Fruit fly (Drosophila melanogaster) whole organism, embryonic: Measurements from ENCODE around the gene Sbp2.
A peak's percentile ranks its signal among the peaks of the same experiment; 100 is the strongest.

Experiments used
- Atf6 ChIP-seq: fragments of 200-800 bp; sonication (Bioruptor generic); IDR thresholded peaks from 2 replicates; pipeline ENCODE4 v1.3.6; 2022; ENCODE audit warnings: missing biosample characterization, missing genetic modification characterization
- CG10209 ChIP-seq: fragments of 200-800 bp; sonication (Bioruptor generic); optimal IDR thresholded peaks from 3 replicates; lab custom pipeline; 2017; ENCODE audit warnings: missing biosample characterization, mild to moderate bottlenecking, missing genetic modification characterization, missing genetic modification reagents
- CG11504 ChIP-seq: fragments of 200-800 bp; sonication (Bioruptor generic); optimal IDR thresholded peaks from 3 replicates; lab custom pipeline; 2019; ENCODE audit warnings: missing biosample characterization, mild to moderate bottlenecking, missing genetic modification characterization, moderate library complexity
- CG12155 ChIP-seq: fragments of 200-800 bp; sonication (Bioruptor generic); optimal IDR thresholded peaks from 3 replicates; lab custom pipeline; 2016; ENCODE audit warnings: missing biosample characterization, missing genetic modification characterization
- CG12391 ChIP-seq: fragments of 200-800 bp; sonication (Bioruptor generic); optimal IDR thresholded peaks from 3 replicates; lab custom pipeline; 2018; ENCODE audit warnings: missing biosample characterization, mild to moderate bottlenecking, missing genetic modification characterization, moderate library complexity
- CG15269 ChIP-seq: fragments of 200-800 bp; sonication (Bioruptor generic); optimal IDR thresholded peaks from 2 replicates; lab custom pipeline; 2018; ENCODE audit warnings: missing biosample characterization, mild to moderate bottlenecking, missing genetic modification characterization, moderate library complexity
- CG16863 ChIP-seq: fragments of 200-800 bp; sonication (Bioruptor generic); optimal IDR thresholded peaks from 3 replicates; lab custom pipeline; 2016; ENCODE audit warnings: missing biosample characterization, missing genetic modification characterization
- CG17186 ChIP-seq: fragments of 200-800 bp; sonication (Bioruptor generic); optimal IDR thresholded peaks from 3 replicates; lab custom pipeline; 2017; ENCODE audit warnings: missing biosample characterization, missing genetic modification reagents, missing genetic modification characterization
- CG17361 ChIP-seq: fragments of 200-800 bp; sonication (Bioruptor generic); IDR thresholded peaks from 3 replicates; pipeline ENCODE4 v1.3.6; 2022; ENCODE audit warnings: missing biosample characterization, missing genetic modification characterization
- CG17612 ChIP-seq: fragments of 200-800 bp; sonication (Bioruptor generic); IDR thresholded peaks from 2 replicates; pipeline ENCODE4 v1.3.6; 2022; ENCODE audit warnings: missing biosample characterization, missing genetic modification characterization
- CG18619 ChIP-seq: fragments of 200-800 bp; sonication (Bioruptor generic); optimal IDR thresholded peaks from 3 replicates; lab custom pipeline; 2017; ENCODE audit warnings: missing biosample characterization, mild to moderate bottlenecking, missing genetic modification characterization
- CG2712 ChIP-seq: fragments of 200-800 bp; optimal IDR thresholded peaks from 3 replicates; lab custom pipeline; 2019; ENCODE audit warnings: missing biosample characterization, mild to moderate bottlenecking, missing genetic modification characterization, moderate library complexity
- CG30020 ChIP-seq: fragments of 200-800 bp; optimal IDR thresholded peaks from 2 replicates; lab custom pipeline; 2019; ENCODE audit warnings: missing biosample characterization, mild to moderate bottlenecking, missing genetic modification characterization, moderate library complexity
- CG31224 ChIP-seq: fragments of 200-800 bp; sonication (Bioruptor generic); IDR thresholded peaks from 2 replicates; pipeline ENCODE4 v1.3.6; 2022; ENCODE audit warnings: missing biosample characterization, missing genetic modification characterization
- CG31441 ChIP-seq: fragments of 200-800 bp; sonication (Bioruptor generic); IDR thresholded peaks from 2 replicates; pipeline ENCODE4 v1.3.6; 2022; ENCODE audit warnings: missing biosample characterization, missing genetic modification characterization
- CG3281 ChIP-seq: fragments of 200-800 bp; sonication (Bioruptor generic); optimal IDR thresholded peaks from 3 replicates; lab custom pipeline; 2017; ENCODE audit warnings: missing biosample characterization, mild to moderate bottlenecking, missing genetic modification characterization
- CG6683 ChIP-seq: fragments of 200-800 bp; sonication (Bioruptor generic); optimal IDR thresholded peaks from 2 replicates; lab custom pipeline; 2017; ENCODE audit warnings: missing biosample characterization, mild to moderate bottlenecking, missing genetic modification characterization, missing genetic modification reagents
- CG7357 ChIP-seq: fragments of 200-800 bp; sonication (Bioruptor generic); IDR thresholded peaks from 3 replicates; pipeline ENCODE4 v1.3.6; 2022; ENCODE audit warnings: missing biosample characterization, missing genetic modification characterization
- CG8388 ChIP-seq: fragments of 200-800 bp; sonication (Bioruptor generic); optimal IDR thresholded peaks from 2 replicates; lab custom pipeline; 2019; ENCODE audit warnings: missing biosample characterization, mild to moderate bottlenecking, missing genetic modification characterization, moderate library complexity
- CG9817 ChIP-seq: fragments of 200-800 bp; sonication (Bioruptor generic); optimal IDR thresholded peaks from 2 replicates; lab custom pipeline; 2018; ENCODE audit warnings: missing biosample characterization, mild to moderate bottlenecking, missing genetic modification characterization, moderate library complexity
- CG9932 ChIP-seq: fragments of 200-800 bp; sonication (Bioruptor generic); IDR thresholded peaks from 2 replicates; pipeline ENCODE4 v1.3.6; 2022; ENCODE audit warnings: missing biosample characterization, missing genetic modification characterization
- CHES-1-like ChIP-seq: fragments of 200-800 bp; sonication (Bioruptor generic); optimal IDR thresholded peaks from 2 replicates; lab custom pipeline; 2016; ENCODE audit warnings: missing biosample characterization, missing genetic modification characterization
- Hmr ChIP-seq: fragments of 200-800 bp; sonication (Bioruptor generic); optimal IDR thresholded peaks from 3 replicates; lab custom pipeline; 2017; ENCODE audit warnings: mild to moderate bottlenecking, missing biosample characterization, missing genetic modification reagents, missing genetic modification characterization
- Hr3 ChIP-seq: fragments of 200-800 bp; sonication (Bioruptor generic); optimal IDR thresholded peaks from 3 replicates; lab custom pipeline; 2016; ENCODE audit warnings: missing biosample characterization, missing genetic modification characterization
- Hr51 ChIP-seq, 2 experiments: fragments of 200-800 bp; sonication (Bioruptor generic); optimal IDR thresholded peaks; 2 replicates in 1 of 2; 3 replicates in 1 of 2; lab custom pipeline; 2016 to 2018; ENCODE audit warnings: missing biosample characterization in 2 of 2, missing genetic modification characterization in 2 of 2, mild to moderate bottlenecking in 1 of 2, moderate library complexity in 1 of 2
- MESR4 ChIP-seq: fragments of 200-800 bp; sonication (Bioruptor generic); optimal IDR thresholded peaks from 2 replicates; lab custom pipeline; 2018; ENCODE audit warnings: missing biosample characterization, mild to moderate bottlenecking, missing genetic modification characterization, moderate library complexity
- Oli ChIP-seq: fragments of 200-800 bp; sonication (Bioruptor generic); optimal IDR thresholded peaks from 2 replicates; lab custom pipeline; 2018; ENCODE audit warnings: missing biosample characterization, mild to moderate bottlenecking, missing genetic modification characterization, moderate library complexity
- PHDP ChIP-seq: fragments of 200-800 bp; sonication (Bioruptor generic); optimal IDR thresholded peaks from 3 replicates; lab custom pipeline; 2018; ENCODE audit warnings: missing biosample characterization, mild to moderate bottlenecking, missing genetic modification characterization, moderate library complexity
- Scr ChIP-seq: fragments of 200-800 bp; sonication (Bioruptor generic); IDR thresholded peaks from 2 replicates; pipeline ENCODE4 v1.3.6; 2022; ENCODE audit warnings: missing biosample characterization, missing genetic modification characterization; ENCODE audit not compliant: partially characterized antibody
- Sox102F ChIP-seq: fragments of 200-800 bp; sonication (Bioruptor generic); optimal IDR thresholded peaks from 2 replicates; lab custom pipeline; 2018; ENCODE audit warnings: missing biosample characterization, mild to moderate bottlenecking, missing genetic modification characterization, moderate library complexity
- Taf1 ChIP-seq: fragments of 200-800 bp; sonication (Bioruptor generic); IDR thresholded peaks from 2 replicates; pipeline ENCODE4 v1.3.6; 2022; ENCODE audit warnings: missing biosample characterization, missing genetic modification characterization
- Xbp1 ChIP-seq: fragments of 200-800 bp; sonication (Bioruptor generic); optimal IDR thresholded peaks from 3 replicates; lab custom pipeline; 2016; ENCODE audit warnings: missing biosample characterization, mild to moderate bottlenecking, missing genetic modification characterization
- YL-1 ChIP-seq: fragments of 200-800 bp; sonication (Bioruptor generic); optimal IDR thresholded peaks from 3 replicates; lab custom pipeline; 2017; ENCODE audit warnings: missing biosample characterization, mild to moderate bottlenecking, missing genetic modification characterization
- amos ChIP-seq: fragments of 200-800 bp; sonication (Bioruptor generic); IDR thresholded peaks from 2 replicates; pipeline ENCODE4 v1.3.6; 2022; ENCODE audit warnings: missing biosample characterization, missing genetic modification characterization; ENCODE audit not compliant: partially characterized antibody
- bab2 ChIP-seq: fragments of 200-800 bp; sonication (Bioruptor generic); optimal IDR thresholded peaks from 2 replicates; lab custom pipeline; 2016; ENCODE audit warnings: missing biosample characterization, missing genetic modification characterization
- bsh ChIP-seq, 2 experiments: fragments of 200-800 bp; sonication (Bioruptor generic); optimal IDR thresholded peaks; 2 replicates each; lab custom pipeline; 2017 to 2018; ENCODE audit warnings: mild to moderate bottlenecking in 2 of 2, missing biosample characterization in 2 of 2, missing genetic modification characterization in 2 of 2, moderate library complexity in 1 of 2
- dmrt99B ChIP-seq: fragments of 200-800 bp; sonication (Bioruptor generic); optimal IDR thresholded peaks from 2 replicates; lab custom pipeline; 2018; ENCODE audit warnings: missing biosample characterization, mild to moderate bottlenecking, missing genetic modification characterization, moderate library complexity
- eve ChIP-seq, 2 experiments: fragments of >200 bp; optimal IDR thresholded peaks; 2 replicates each; lab custom pipeline; 2017; ENCODE audit warnings: missing biosample characterization in 2 of 2, missing genetic modification characterization in 2 of 2
- fd96Cb ChIP-seq: fragments of 200-800 bp; sonication (Bioruptor generic); optimal IDR thresholded peaks from 2 replicates; lab custom pipeline; 2018; ENCODE audit warnings: missing biosample characterization, mild to moderate bottlenecking, missing genetic modification characterization, moderate library complexity
- gem ChIP-seq: fragments of 200-800 bp; sonication (Bioruptor generic); optimal IDR thresholded peaks from 2 replicates; lab custom pipeline; 2019; ENCODE audit warnings: missing biosample characterization, mild to moderate bottlenecking, missing genetic modification characterization, moderate library complexity
- grau ChIP-seq: fragments of 200-800 bp; optimal IDR thresholded peaks from 3 replicates; lab custom pipeline; 2019; ENCODE audit warnings: missing biosample characterization, mild to moderate bottlenecking, missing genetic modification characterization, moderate library complexity
- gro ChIP-seq: fragments of 200-800 bp; sonication (Bioruptor generic); optimal IDR thresholded peaks from 2 replicates; lab custom pipeline; 2016; ENCODE audit warnings: missing biosample characterization, missing genetic modification characterization
- hb ChIP-seq: fragments of 200-800 bp; sonication (Bioruptor generic); IDR thresholded peaks from 3 replicates; pipeline ENCODE4 v1.3.6; 2022; ENCODE audit warnings: missing biosample characterization, missing genetic modification characterization; ENCODE audit not compliant: partially characterized antibody
- lab ChIP-seq: fragments of 200-800 bp; sonication (Bioruptor generic); optimal IDR thresholded peaks from 3 replicates; lab custom pipeline; 2017; ENCODE audit warnings: missing biosample characterization, missing genetic modification characterization, mild to moderate bottlenecking, moderate library complexity, missing genetic modification reagents
- lmd ChIP-seq: fragments of 200-800 bp; sonication (Bioruptor generic); IDR thresholded peaks from 2 replicates; pipeline ENCODE4 v1.3.6; 2022; ENCODE audit warnings: missing biosample characterization, missing genetic modification characterization
- nmo ChIP-seq: fragments of 200-800 bp; sonication (Bioruptor generic); optimal IDR thresholded peaks from 2 replicates; lab custom pipeline; 2018; ENCODE audit warnings: missing biosample characterization, mild to moderate bottlenecking, missing genetic modification characterization, moderate library complexity
- rib ChIP-seq: fragments of 200-800 bp; sonication (Bioruptor generic); IDR thresholded peaks from 2 replicates; pipeline ENCODE4 v1.3.6; 2022; ENCODE audit warnings: missing biosample characterization, missing genetic modification characterization
- row ChIP-seq: fragments of 200-800 bp; sonication (Bioruptor generic); IDR thresholded peaks from 3 replicates; pipeline ENCODE4 v1.3.6; 2022; ENCODE audit warnings: missing biosample characterization, missing genetic modification characterization
- sens ChIP-seq: fragments of 200-800 bp; sonication (Bioruptor generic); peaks from one replicate; lab custom pipeline; 2016; ENCODE audit warnings: missing biosample characterization, missing genetic modification characterization
- tap ChIP-seq: fragments of 200-800 bp; optimal IDR thresholded peaks from 3 replicates; lab custom pipeline; 2019; ENCODE audit warnings: missing biosample characterization, mild to moderate bottlenecking, missing genetic modification characterization, moderate library complexity

Sbp2 gene

DNA sequence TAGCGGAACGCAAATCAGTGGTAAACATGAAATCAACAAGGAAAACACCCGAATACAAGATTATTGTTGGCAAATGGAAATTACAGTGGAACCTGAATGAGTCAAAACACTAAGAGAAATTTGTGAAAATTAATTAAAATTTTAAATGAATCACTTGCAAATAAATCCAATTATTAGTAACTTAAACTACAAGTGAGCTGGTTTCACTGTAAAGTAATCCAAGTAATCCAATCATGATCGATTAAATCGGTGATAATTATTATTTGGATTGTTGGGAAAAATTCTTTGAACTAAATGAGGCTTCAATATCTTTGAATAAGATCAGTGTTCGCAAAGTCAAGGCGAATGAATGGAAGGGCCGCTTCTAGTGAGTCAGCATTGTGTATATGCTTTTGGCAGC is 15.6 kb upstream of the Sbp2 start (continued):
- TF ChIP-seq gro (GFP tag; lab: Kevin White, UChicago): no peak
- TF ChIP-seq MESR4 (GFP tag; lab: Kevin White, UChicago): no peak
- peak; percentile 65 for TF ChIP-seq CG15269 (tag; lab: Kevin White, UChicago)
- peak; percentile 5 for TF ChIP-seq tap
- peak; percentile 13 for TF ChIP-seq CG12155 (GFP tag; lab: Kevin White, UChicago)
- TF ChIP-seq Scr (GFP tag; lab: Robert Waterston, UW): no peak
- TF ChIP-seq Atf6 (GFP tag; lab: Robert Waterston, UW): peak; percentile 58
- TF ChIP-seq Hr51 (GFP tag; optimal IDR thresholded peaks at IDR 0.05; lab: Kevin White, UChicago): peak in 1 of 2 experiments; percentile 45
- TF ChIP-seq Hr3: peak; percentile 1
- TF ChIP-seq eve (GFP tag; optimal IDR thresholded peaks at IDR 0.05; lab: Kevin White, UChicago): peak in 1 of 2 experiments; percentile 26
- TF ChIP-seq CG31441 (GFP tag; lab: Robert Waterston, UW): 0 out of 2 replicates have a peak, but pooled peaks have one; percentile 14
- no peak for TF ChIP-seq CG7357 (GFP tag; lab: Robert Waterston, UW)
- peak; percentile 17 for TF ChIP-seq dmrt99B (tag; lab: Kevin White, UChicago)
- no peak for TF ChIP-seq YL-1
- TF ChIP-seq CG3281 (GFP tag; lab: Kevin White, UChicago): peak; percentile 22
- TF ChIP-seq bab2 (GFP tag; lab: Kevin White, UChicago): no peak
- peak; percentile 35; the same call in 1 of the 2 replicates for TF ChIP-seq lmd (GFP tag; lab: Robert Waterston, UW)
- TF ChIP-seq CG9932 (GFP tag; lab: Robert Waterston, UW): peak; percentile 34; the same call in 1 of the 2 replicates
- peak; percentile 12 for TF ChIP-seq CG12391
- peak; percentile 2 for TF ChIP-seq fd96Cb (tag; lab: Kevin White, UChicago)
- no peak for TF ChIP-seq CG8388 (GFP tag; lab: Kevin White, UChicago)
- 0 out of 3 replicates have a peak, but pooled peaks have one; percentile 17 for TF ChIP-seq CG17361 (GFP tag; lab: Robert Waterston, UW)
- TF ChIP-seq hb (GFP tag; lab: Robert Waterston, UW): no peak
- TF ChIP-seq CG17186 (GFP tag; lab: Kevin White, UChicago): no peak
- peak; percentile 38 for TF ChIP-seq PHDP (tag; lab: Kevin White, UChicago)
- peak; percentile 10 for TF ChIP-seq CG2712
- peak; percentile 16 for TF ChIP-seq nmo (GFP tag; lab: Kevin White, UChicago)
- TF ChIP-seq sens (GFP tag; lab: Kevin White, UChicago): peak; percentile 62
- TF ChIP-seq CG10209 (GFP tag; lab: Kevin White, UChicago): no peak
- TF ChIP-seq lab: peak; percentile 55
- TF ChIP-seq CG18619 (GFP tag; lab: Kevin White, UChicago): no peak
- peak; percentile 2 for TF ChIP-seq Xbp1 (GFP tag; lab: Kevin White, UChicago)
- no peak for TF ChIP-seq rib (GFP tag; lab: Robert Waterston, UW)
- TF ChIP-seq CG16863: no peak
- peak; percentile 74 for TF ChIP-seq grau (tag; lab: Kevin White, UChicago)
- no peak for TF ChIP-seq CG30020
- TF ChIP-seq CG6683: no peak
- no peak for TF ChIP-seq CHES-1-like (GFP tag; lab: Kevin White, UChicago)
- peak in 1 of 2 experiments; percentile 18 for TF ChIP-seq bsh (GFP tag; optimal IDR thresholded peaks at IDR 0.05; lab: Kevin White, UChicago)
- TF ChIP-seq Sox102F (GFP tag; lab: Kevin White, UChicago): peak; percentile 52
- TF ChIP-seq Taf1: no peak
- TF ChIP-seq gem: peak; percentile 56
- peak; percentile 41 for TF ChIP-seq Oli (tag; lab: Kevin White, UChicago)
- TF ChIP-seq CG17612 (GFP tag; lab: Robert Waterston, UW): no peak
- peak; percentile 7 for TF ChIP-seq CG9817
- TF ChIP-seq amos (GFP tag; lab: Robert Waterston, UW): no peak
- TF ChIP-seq Hmr: peak; percentile 0
- TF ChIP-seq CG11504 (tag; lab: Kevin White, UChicago): peak; percentile 36
- TF ChIP-seq CG31224 (GFP tag; lab: Robert Waterston, UW): no peak
- peak; percentile 51 for TF ChIP-seq row (GFP tag; lab: Robert Waterston, UW)
